Worm (Caenorhabditis elegans) whole organism, young adult: ENCODE results near the gene asp-2.

Source experiments
- F39B2.1 ChIP-seq: fragments of 200-800 bp; sonication (Bioruptor generic); IDR thresholded peaks from 2 replicates; pipeline ENCODE4 v1.3.6; 2022; ENCODE audit warnings: missing genetic modification reagents, missing genetic modification characterization, missing compliant biosample characterization
- hrde-1 ChIP-seq: sonication (generic microtip); optimal IDR thresholded peaks from 2 replicates; lab custom pipeline; 2016; ENCODE audit warnings: missing genetic modification characterization, mild to moderate bottlenecking, missing compliant biosample characterization, moderate library complexity, missing genotype, missing genetic modification reagents, borderline replicate concordance
- somi-1 ChIP-seq: fragments of 200-800 bp; sonication (Bioruptor generic); optimal IDR thresholded peaks from 2 replicates; lab custom pipeline; 2018; ENCODE audit warnings: mild to moderate bottlenecking, missing genetic modification characterization, missing compliant biosample characterization

ce11 chrV:9197121-9197520 is 5.8 kb upstream of the asp-2 start, which contains the start of gene C24B5.4:
- no peak for TF ChIP-seq F39B2.1 (GFP tag; lab: Robert Waterston, UW)
- TF ChIP-seq hrde-1, result no peak
- no peak for TF ChIP-seq somi-1 (GFP tag; lab: Kevin White, UChicago)
